Worm (Caenorhabditis elegans) whole organism, L4/young adult: ENCODE measurements around the gene mrps-18A.
"Not testable (repeated sequence)": the region's sequence is repeated elsewhere in the genome, so short reads cannot be mapped to it uniquely, and the experiment has no call there.

Experiments used
- W03F9.2 ChIP-seq: fragments of 150-350 bp; optimal IDR thresholded peaks from 2 replicates; lab custom pipeline; 2014; ENCODE audit warnings: missing biosample characterization, missing genetic modification characterization
- dao-5 ChIP-seq: sonication (generic microtip); optimal IDR thresholded peaks from 2 replicates; lab custom pipeline; 2016; ENCODE audit warnings: missing genotype, missing genetic modification characterization, moderate library complexity, missing compliant biosample characterization
- him-1 ChIP-seq: sonication (generic microtip); optimal IDR thresholded peaks from 2 replicates; lab custom pipeline; 2016; ENCODE audit warnings: missing genotype, missing genetic modification reagents, missing genetic modification characterization, missing compliant biosample characterization

- TF ChIP-seq W03F9.2, dao-5, him-1 (tag; lab: Kevin White, UChicago): not testable (repeated sequence)
Measured at ce11 chrIII:8339372-8339771, 7.7 kb upstream of the mrps-18A start, which contains the start of gene clc-28.
